Fruit fly (Drosophila melanogaster) whole organism, pupa: Measurements from ENCODE around the gene CG9312.
A peak's percentile ranks its signal among the peaks of the same experiment; 100 is the strongest.

Experiments
- CG10348 ChIP-seq: fragments of 200-800 bp; sonication (Bioruptor generic); IDR thresholded peaks from 2 replicates; pipeline ENCODE4 v1.3.6; 2022; ENCODE audit warnings: missing biosample characterization, missing genetic modification characterization
- CG12605 ChIP-seq: fragments of 200-800 bp; sonication (Bioruptor generic); IDR thresholded peaks from 2 replicates; pipeline ENCODE4 v1.3.6; 2022; ENCODE audit warnings: missing biosample characterization, missing genetic modification characterization
- CG13204 ChIP-seq: fragments of 200-800 bp; sonication (Bioruptor generic); optimal IDR thresholded peaks from 2 replicates; lab custom pipeline; 2018; ENCODE audit warnings: missing biosample characterization, mild to moderate bottlenecking, missing genetic modification characterization, moderate library complexity
- CG14655 ChIP-seq: fragments of 200-800 bp; sonication (Bioruptor generic); optimal IDR thresholded peaks from 3 replicates; lab custom pipeline; 2017; ENCODE audit warnings: mild to moderate bottlenecking, missing biosample characterization, missing genetic modification reagents, missing genetic modification characterization
- CG15710 ChIP-seq: fragments of 200-800 bp; sonication (Bioruptor generic); optimal IDR thresholded peaks from 2 replicates; lab custom pipeline; 2018; ENCODE audit warnings: missing biosample characterization, mild to moderate bottlenecking, missing genetic modification characterization, moderate library complexity
- CG17806 ChIP-seq: fragments of 200-800 bp; sonication (Bioruptor generic); optimal IDR thresholded peaks from 2 replicates; lab custom pipeline; 2018; ENCODE audit warnings: missing biosample characterization, mild to moderate bottlenecking, missing genetic modification characterization, moderate library complexity
- CG32121 ChIP-seq: fragments of 200-800 bp; sonication (Bioruptor generic); IDR thresholded peaks from 2 replicates; pipeline ENCODE4 v1.3.6; 2022; ENCODE audit warnings: missing biosample characterization, missing genetic modification characterization
- CG34367 ChIP-seq: fragments of 200-800 bp; sonication (Bioruptor generic); optimal IDR thresholded peaks from 2 replicates; lab custom pipeline; 2018; ENCODE audit warnings: missing biosample characterization, mild to moderate bottlenecking, missing genetic modification characterization
- CG4496 ChIP-seq: fragments of 200-800 bp; sonication (Bioruptor generic); IDR thresholded peaks from 3 replicates; pipeline ENCODE4 v1.3.6; 2022; ENCODE audit warnings: missing biosample characterization, missing genetic modification characterization
- CG8159 ChIP-seq: fragments of 200-800 bp; sonication (Bioruptor generic); optimal IDR thresholded peaks from 3 replicates; lab custom pipeline; 2018; ENCODE audit warnings: missing biosample characterization, mild to moderate bottlenecking, missing genetic modification characterization, moderate library complexity
- CG8301 ChIP-seq: fragments of 200-800 bp; sonication (Bioruptor generic); optimal IDR thresholded peaks from 2 replicates; lab custom pipeline; 2018; ENCODE audit warnings: missing biosample characterization, mild to moderate bottlenecking, missing genetic modification characterization
- CG9948 ChIP-seq: fragments of 200-800 bp; sonication (Bioruptor generic); optimal IDR thresholded peaks from 2 replicates; lab custom pipeline; 2018; ENCODE audit warnings: missing biosample characterization, mild to moderate bottlenecking, missing genetic modification characterization, moderate library complexity
- D1 ChIP-seq: fragments of 200-800 bp; sonication (Bioruptor generic); optimal IDR thresholded peaks from 2 replicates; lab custom pipeline; 2018; ENCODE audit warnings: missing biosample characterization, mild to moderate bottlenecking, missing genetic modification characterization, moderate library complexity
- EcR ChIP-seq: fragments of 200-800 bp; sonication (Bioruptor generic); optimal IDR thresholded peaks from 3 replicates; lab custom pipeline; 2019; ENCODE audit warnings: missing biosample characterization, missing genetic modification characterization, mild to moderate bottlenecking, moderate library complexity, missing genetic modification reagents
- Pif1A ChIP-seq: fragments of 200-800 bp; sonication (Bioruptor generic); optimal IDR thresholded peaks from 3 replicates; lab custom pipeline; 2016; ENCODE audit warnings: missing biosample characterization, missing genetic modification characterization
- Pif1B ChIP-seq: fragments of 200-800 bp; sonication (Bioruptor generic); optimal IDR thresholded peaks from 3 replicates; lab custom pipeline; 2016; ENCODE audit warnings: missing biosample characterization, missing genetic modification characterization
- Snoo ChIP-seq: fragments of 200-800 bp; sonication (Bioruptor generic); optimal IDR thresholded peaks from 3 replicates; lab custom pipeline; 2017; ENCODE audit warnings: missing biosample characterization, mild to moderate bottlenecking, missing genetic modification characterization, inconsistent platforms
- fd96Ca ChIP-seq: fragments of 200-800 bp; sonication (Bioruptor generic); IDR thresholded peaks from 3 replicates; pipeline ENCODE4 v1.3.6; 2022; ENCODE audit warnings: missing biosample characterization, missing genetic modification characterization
- gl ChIP-seq: fragments of 200-800 bp; sonication (Bioruptor generic); optimal IDR thresholded peaks from 2 replicates; lab custom pipeline; 2018; ENCODE audit warnings: missing biosample characterization, mild to moderate bottlenecking, missing genetic modification characterization
- rn ChIP-seq: fragments of 200-800 bp; sonication (Bioruptor generic); IDR thresholded peaks from 2 replicates; pipeline ENCODE4 v1.3.6; 2022; ENCODE audit warnings: missing biosample characterization, missing genetic modification characterization

Gene CG9312

DNA sequence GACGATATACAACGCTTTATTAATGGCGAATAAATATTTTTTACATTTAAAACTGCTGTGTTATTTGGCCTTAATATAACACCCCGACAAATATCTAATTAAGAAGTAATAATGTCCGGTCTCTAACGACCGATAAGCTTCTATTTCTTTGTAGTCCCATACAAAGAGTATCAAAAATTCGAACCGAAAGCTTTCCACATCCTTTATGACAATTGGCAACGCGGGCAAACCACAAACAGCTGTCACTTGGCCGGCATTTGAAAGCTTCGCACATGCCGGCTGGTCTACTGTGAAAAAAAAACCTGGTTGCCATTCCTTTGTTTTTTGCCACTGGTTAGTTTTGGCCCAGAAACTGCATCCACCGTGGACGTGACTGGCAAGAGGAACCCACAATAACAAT is 16.5 kb downstream of the CG9312 start, which contains the start of gene Dip-B:
Dip-B (plus strand) TSS at position 254 of the 400 bp plus-strand sequence.
- TF ChIP-seq Pif1A = no peak
- no peak for TF ChIP-seq CG10348 (GFP tag; lab: Robert Waterston, UW)
- TF ChIP-seq fd96Ca (GFP tag; lab: Robert Waterston, UW) = no peak
- no peak for TF ChIP-seq rn (GFP tag; lab: Robert Waterston, UW)
- TF ChIP-seq CG8301 (tag; lab: Kevin White, UChicago) = no peak
- TF ChIP-seq CG8159 = no peak
- no peak for TF ChIP-seq CG13204 (GFP tag; lab: Kevin White, UChicago)
- TF ChIP-seq CG34367 (tag; lab: Kevin White, UChicago) = no peak

DNA sequence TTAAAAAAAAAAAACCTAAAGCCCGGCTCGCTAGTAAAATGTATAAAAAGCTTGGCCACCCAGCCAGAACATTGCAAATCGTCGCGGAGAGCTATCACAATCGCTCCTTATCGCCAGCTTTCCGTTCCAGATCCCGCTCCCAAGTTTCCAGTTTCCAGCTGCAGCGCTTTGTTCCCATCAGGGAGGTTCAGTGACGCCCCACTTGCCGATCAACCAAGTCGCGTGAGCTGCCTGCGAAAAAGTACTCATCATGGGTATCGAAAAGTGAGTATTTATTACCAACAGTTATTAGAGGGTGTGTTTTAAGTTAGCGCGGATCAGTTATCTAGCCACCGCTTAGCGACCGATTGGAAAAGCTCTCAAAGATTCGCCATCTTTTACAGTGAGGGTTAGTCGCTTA is 17.0 kb downstream of the CG9312 start:
- TF ChIP-seq Pif1A = no peak
- peak; percentile 62 for TF ChIP-seq EcR
- TF ChIP-seq CG4496 (GFP tag; lab: Robert Waterston, UW) = 0 out of 3 replicates have a peak, but pooled peaks have one; percentile 47

DNA sequence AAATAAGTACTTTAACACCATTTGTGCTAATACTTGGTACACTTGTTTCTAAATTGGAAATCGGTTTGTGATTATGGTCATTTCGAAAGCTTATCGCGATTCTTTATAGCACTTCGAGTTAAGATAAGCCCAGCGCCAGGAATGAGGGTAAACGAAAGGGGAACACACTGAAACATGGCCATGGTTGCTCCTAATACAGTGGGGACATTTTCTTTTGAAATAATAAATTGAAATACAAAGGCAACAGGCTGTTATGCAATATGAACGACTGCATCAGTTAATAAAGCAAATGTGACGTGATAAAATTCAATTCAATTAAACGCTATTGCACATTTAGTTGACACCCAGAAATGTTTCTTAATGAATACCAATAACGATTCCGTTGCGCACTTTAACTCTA is 17.8 kb downstream of the CG9312 start:
- TF ChIP-seq EcR (no peak), D1 (tag; lab: Kevin White, UChicago) (no peak), Pif1B (no peak), Snoo (tag; lab: Kevin White, UChicago) (no peak), CG8301 (tag; lab: Kevin White, UChicago) (no peak), CG9948 (tag; lab: Kevin White, UChicago) (no peak), Pif1A (no peak)

DNA sequence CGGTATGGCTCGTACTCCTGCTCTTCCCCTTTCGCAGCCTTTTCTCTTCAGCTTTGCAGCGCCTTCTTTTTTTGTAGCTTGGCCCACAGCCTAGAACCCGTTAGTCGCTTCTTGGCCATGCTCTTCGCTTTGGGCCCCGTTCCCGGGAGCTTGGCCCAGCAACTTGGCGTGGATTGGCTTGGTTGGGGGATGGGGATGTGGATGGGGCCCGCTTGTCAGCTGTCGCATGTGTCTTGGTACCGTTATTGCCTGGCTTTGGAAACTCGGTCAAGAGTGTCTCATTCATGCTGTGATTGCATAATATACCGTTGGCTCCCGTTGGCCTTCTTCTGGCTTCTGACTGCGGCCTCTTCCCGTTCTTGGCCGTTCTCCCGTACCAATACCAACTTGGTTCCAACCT is 20.3 kb downstream of the CG9312 start:
- no peak for TF ChIP-seq CG12605 (GFP tag; lab: Robert Waterston, UW)
- no peak for TF ChIP-seq CG17806 (tag; lab: Kevin White, UChicago)
- TF ChIP-seq Pif1A = no peak
- 0 out of 3 replicates have a peak, but pooled peaks have one; percentile 46 for TF ChIP-seq CG4496 (GFP tag; lab: Robert Waterston, UW)

DNA sequence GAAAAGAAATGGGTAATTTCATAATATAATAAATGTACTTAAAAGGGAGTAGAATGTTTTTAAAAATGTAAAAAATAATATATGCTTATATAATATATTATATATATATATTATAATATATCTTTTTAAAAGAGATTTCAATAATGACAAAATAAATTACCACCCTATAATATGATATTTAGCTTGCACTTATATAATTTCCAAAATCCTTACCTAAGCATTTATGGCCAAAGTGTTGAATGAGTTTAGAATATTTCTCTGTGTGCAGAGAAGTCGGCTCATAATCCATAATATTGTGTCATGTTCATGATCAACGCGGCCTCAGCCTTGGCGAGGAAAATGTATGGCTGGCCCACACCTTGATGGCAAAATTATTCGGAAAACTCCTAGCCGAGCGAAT is 22.7 kb downstream of the CG9312 start:
- TF ChIP-seq fd96Ca (GFP tag; lab: Robert Waterston, UW) (no peak), D1 (tag; lab: Kevin White, UChicago) (no peak), CG17806 (tag; lab: Kevin White, UChicago) (no peak), CG34367 (tag; lab: Kevin White, UChicago) (no peak), CG14655 (GFP tag; lab: Kevin White, UChicago) (peak; percentile 55), EcR (no peak), Snoo (tag; lab: Kevin White, UChicago) (no peak), CG15710 (tag; lab: Kevin White, UChicago) (no peak), rn (GFP tag; lab: Robert Waterston, UW) (no peak)

DNA sequence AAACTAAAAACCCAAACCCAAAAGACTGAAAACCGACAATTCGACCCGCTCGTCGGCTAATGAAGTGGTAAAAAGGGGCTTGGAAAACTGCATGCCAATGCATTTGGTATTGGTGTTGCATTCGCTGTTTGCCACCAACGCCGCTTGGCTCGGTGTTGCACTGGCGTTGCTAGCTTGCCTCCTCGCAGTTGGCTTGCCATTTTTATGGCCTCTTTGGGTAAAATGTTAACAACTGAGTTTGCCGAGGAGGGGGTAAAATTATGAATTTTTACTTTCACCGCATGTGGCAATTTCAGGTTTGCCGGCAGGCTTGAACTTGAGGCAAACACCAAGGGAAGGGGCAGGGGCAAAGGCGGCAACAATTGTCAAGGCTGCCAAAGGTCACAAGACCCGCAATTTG is 23.1 kb downstream of the CG9312 start:
- TF ChIP-seq Pif1B = no peak
- no peak for TF ChIP-seq Snoo (tag; lab: Kevin White, UChicago)
- TF ChIP-seq CG12605 (GFP tag; lab: Robert Waterston, UW) = no peak
- TF ChIP-seq EcR = no peak
- TF ChIP-seq CG9948 (tag; lab: Kevin White, UChicago) = no peak
- TF ChIP-seq gl (tag; lab: Kevin White, UChicago) = peak; percentile 6
- no peak for TF ChIP-seq Pif1A
- TF ChIP-seq fd96Ca (GFP tag; lab: Robert Waterston, UW) = 0 out of 3 replicates have a peak, but pooled peaks have one; percentile 16

DNA sequence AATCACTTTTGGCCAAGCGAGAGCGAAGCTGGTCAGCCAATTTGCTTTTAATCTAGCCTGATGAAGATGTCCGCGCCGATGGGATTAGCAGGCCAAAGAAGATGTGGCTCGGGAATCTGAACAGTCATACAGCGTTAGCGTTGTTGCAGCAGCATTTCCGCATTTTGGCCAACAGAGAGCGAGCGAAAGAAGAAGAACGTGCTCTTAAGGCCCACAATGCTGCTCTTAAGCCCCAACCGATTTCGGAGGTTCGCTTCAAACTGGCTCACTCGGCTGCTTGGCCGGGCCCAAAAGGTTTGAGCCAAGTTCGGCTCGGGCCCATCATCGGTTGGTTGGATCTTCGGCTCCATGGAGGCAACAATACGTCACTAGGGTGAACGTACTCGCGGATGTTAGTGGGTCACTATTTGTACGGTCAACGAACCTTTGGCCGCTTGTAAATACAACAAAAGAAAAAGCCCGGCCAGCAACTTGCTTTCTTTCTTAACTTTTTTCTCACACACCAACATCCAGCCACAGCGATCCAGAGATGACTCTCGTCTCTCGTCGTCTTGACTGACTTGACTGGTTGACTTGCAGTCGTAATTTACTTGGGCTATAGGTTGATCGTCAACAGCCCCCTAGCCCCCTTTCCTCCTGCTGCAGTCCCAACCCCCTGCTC is 24.2 kb downstream of the CG9312 start:
- TF ChIP-seq CG8159 (no peak), CG32121 (0 out of 2 replicates have a peak, but pooled peaks have one; percentile 30), EcR (peak; percentile 96)

DNA sequence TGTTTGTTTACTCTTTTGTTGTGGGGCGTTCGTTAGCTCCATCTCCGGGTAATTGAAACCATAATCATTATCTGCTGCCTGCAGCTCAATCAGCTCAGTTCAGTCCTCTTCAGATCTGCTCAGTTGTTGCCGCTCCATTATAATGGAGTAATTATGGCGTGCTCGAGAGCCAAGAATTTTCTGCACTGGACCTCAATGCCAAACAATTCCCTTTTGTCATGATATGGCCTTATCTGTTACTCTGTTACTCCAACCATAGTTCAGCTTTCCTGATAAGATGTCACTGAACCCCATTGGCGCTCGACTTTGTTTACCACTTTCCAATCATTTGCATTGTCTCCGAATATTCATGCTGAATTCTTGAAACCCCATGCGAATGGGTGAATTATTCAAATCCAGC is 25.3 kb downstream of the CG9312 start:
- TF ChIP-seq fd96Ca (GFP tag; lab: Robert Waterston, UW) (no peak), EcR (peak; percentile 90), CG34367 (tag; lab: Kevin White, UChicago) (no peak)
